Fruit fly (Drosophila melanogaster) whole organism, embryonic: Measurements from ENCODE around the gene CG31360.
A peak's percentile ranks its signal among the peaks of the same experiment; 100 is the strongest.

ENCODE experiments used
- Abd-B ChIP-seq: fragments of 200-800 bp; sonication (Bioruptor generic); optimal IDR thresholded peaks from 2 replicates; lab custom pipeline; 2018; ENCODE audit warnings: missing biosample characterization, mild to moderate bottlenecking, missing genetic modification characterization, moderate library complexity
- CG10267 ChIP-seq: fragments of 200-800 bp; sonication (Bioruptor generic); optimal IDR thresholded peaks from 2 replicates; lab custom pipeline; 2018; ENCODE audit warnings: missing biosample characterization, mild to moderate bottlenecking, missing genetic modification characterization, moderate library complexity
- CG10543 ChIP-seq: fragments of 200-800 bp; sonication (Bioruptor generic); optimal IDR thresholded peaks from 3 replicates; lab custom pipeline; 2017; ENCODE audit warnings: missing biosample characterization, mild to moderate bottlenecking, missing genetic modification characterization, moderate library complexity
- CG13287 ChIP-seq: fragments of 200-800 bp; sonication (Bioruptor generic); IDR thresholded peaks from 2 replicates; pipeline ENCODE4 v1.3.6; 2022; ENCODE audit warnings: missing biosample characterization, missing genetic modification characterization; ENCODE audit not compliant: partially characterized antibody
- CG14710 ChIP-seq: fragments of 200-800 bp; sonication (Bioruptor generic); optimal IDR thresholded peaks from 3 replicates; lab custom pipeline; 2019; ENCODE audit warnings: missing biosample characterization, mild to moderate bottlenecking, missing genetic modification characterization, moderate library complexity
- CG14860 ChIP-seq: fragments of 200-800 bp; sonication (Bioruptor generic); IDR thresholded peaks from 3 replicates; pipeline ENCODE4 v1.3.6; 2022; ENCODE audit warnings: missing biosample characterization, missing genetic modification characterization; ENCODE audit not compliant: partially characterized antibody
- CG15696 ChIP-seq: fragments of 200-800 bp; sonication (Bioruptor generic); optimal IDR thresholded peaks from 2 replicates; lab custom pipeline; 2019; ENCODE audit warnings: missing biosample characterization, mild to moderate bottlenecking, missing genetic modification characterization, moderate library complexity
- CG17186 ChIP-seq: fragments of 200-800 bp; sonication (Bioruptor generic); optimal IDR thresholded peaks from 3 replicates; lab custom pipeline; 2017; ENCODE audit warnings: missing biosample characterization, missing genetic modification reagents, missing genetic modification characterization
- CG17829 ChIP-seq: fragments of 200-800 bp; optimal IDR thresholded peaks from 2 replicates; lab custom pipeline; 2019; ENCODE audit warnings: missing biosample characterization, mild to moderate bottlenecking, missing genetic modification characterization, moderate library complexity
- CG17912 ChIP-seq: fragments of 200-800 bp; sonication (Bioruptor generic); optimal IDR thresholded peaks from 2 replicates; lab custom pipeline; 2018; ENCODE audit warnings: missing biosample characterization, mild to moderate bottlenecking, missing genetic modification characterization
- CG18262 ChIP-seq: fragments of 200-800 bp; optimal IDR thresholded peaks from 3 replicates; lab custom pipeline; 2019; ENCODE audit warnings: missing biosample characterization, mild to moderate bottlenecking, missing genetic modification characterization, moderate library complexity
- CG18476 ChIP-seq: fragments of 200-800 bp; sonication (Bioruptor generic); optimal IDR thresholded peaks from 2 replicates; lab custom pipeline; 2016; ENCODE audit warnings: missing biosample characterization, mild to moderate bottlenecking, missing genetic modification characterization
- CG18599 ChIP-seq: fragments of 200-800 bp; sonication (Bioruptor generic); optimal IDR thresholded peaks from 3 replicates; lab custom pipeline; 2017; ENCODE audit warnings: missing biosample characterization, missing genetic modification characterization, mild to moderate bottlenecking, moderate library complexity, missing genetic modification reagents
- CG2116 ChIP-seq: fragments of 200-800 bp; sonication (Bioruptor generic); optimal IDR thresholded peaks from 3 replicates; lab custom pipeline; 2018; ENCODE audit warnings: missing biosample characterization, mild to moderate bottlenecking, missing genetic modification characterization
- CG2202 ChIP-seq: fragments of 200-800 bp; sonication (Bioruptor generic); optimal IDR thresholded peaks from 2 replicates; lab custom pipeline; 2018; ENCODE audit warnings: missing biosample characterization, mild to moderate bottlenecking, missing genetic modification characterization
- CG2712 ChIP-seq: fragments of 200-800 bp; optimal IDR thresholded peaks from 3 replicates; lab custom pipeline; 2019; ENCODE audit warnings: missing biosample characterization, mild to moderate bottlenecking, missing genetic modification characterization, moderate library complexity
- CG3281 ChIP-seq: fragments of 200-800 bp; sonication (Bioruptor generic); optimal IDR thresholded peaks from 3 replicates; lab custom pipeline; 2017; ENCODE audit warnings: missing biosample characterization, mild to moderate bottlenecking, missing genetic modification characterization
- CG3995 ChIP-seq: fragments of 200-800 bp; sonication (Bioruptor generic); optimal IDR thresholded peaks from 3 replicates; lab custom pipeline; 2016; ENCODE audit warnings: missing biosample characterization, missing genetic modification characterization
- CG7839 ChIP-seq: fragments of 200-800 bp; sonication (Bioruptor generic); optimal IDR thresholded peaks from 3 replicates; lab custom pipeline; 2018; ENCODE audit warnings: missing biosample characterization, mild to moderate bottlenecking, missing genetic modification characterization, moderate library complexity
- CG7987 ChIP-seq: fragments of 200-800 bp; sonication (Bioruptor generic); optimal IDR thresholded peaks from 2 replicates; lab custom pipeline; 2018; ENCODE audit warnings: missing biosample characterization, mild to moderate bottlenecking, missing genetic modification characterization, moderate library complexity
- CG8924 ChIP-seq: fragments of 200-800 bp; optimal IDR thresholded peaks from 3 replicates; lab custom pipeline; 2019; ENCODE audit warnings: missing biosample characterization, mild to moderate bottlenecking, missing genetic modification characterization, moderate library complexity
- CG9727 ChIP-seq: fragments of 200-800 bp; sonication (Bioruptor generic); optimal IDR thresholded peaks from 3 replicates; lab custom pipeline; 2017; ENCODE audit warnings: missing biosample characterization, mild to moderate bottlenecking, missing genetic modification characterization
- CG9797 ChIP-seq: fragments of 200-800 bp; sonication (Bioruptor generic); optimal IDR thresholded peaks from 3 replicates; lab custom pipeline; 2018; ENCODE audit warnings: missing biosample characterization, mild to moderate bottlenecking, missing genetic modification characterization
- CHES-1-like ChIP-seq: fragments of 200-800 bp; sonication (Bioruptor generic); optimal IDR thresholded peaks from 2 replicates; lab custom pipeline; 2016; ENCODE audit warnings: missing biosample characterization, missing genetic modification characterization
- CoRest ChIP-seq: fragments of 200-800 bp; sonication (Bioruptor generic); optimal IDR thresholded peaks from 3 replicates; lab custom pipeline; 2018; ENCODE audit warnings: missing biosample characterization, mild to moderate bottlenecking, missing genetic modification characterization, moderate library complexity
- D19A ChIP-seq: fragments of 200-800 bp; optimal IDR thresholded peaks from 3 replicates; lab custom pipeline; 2019; ENCODE audit warnings: missing biosample characterization, mild to moderate bottlenecking, missing genetic modification characterization, moderate library complexity
- Dek ChIP-seq: fragments of 200-800 bp; sonication (Bioruptor generic); optimal IDR thresholded peaks from 3 replicates; lab custom pipeline; 2019; ENCODE audit warnings: missing biosample characterization, mild to moderate bottlenecking, missing genetic modification characterization, moderate library complexity
- Dll ChIP-seq: fragments of 200-800 bp; sonication (Bioruptor generic); IDR thresholded peaks from 4 replicates; pipeline ENCODE4 v1.3.6; 2022; ENCODE audit warnings: missing biosample characterization, missing genetic modification characterization; ENCODE audit not compliant: partially characterized antibody
- Eip74EF ChIP-seq, 2 experiments: fragments of 200-800 bp in 1 of 2; fragments of >200 bp in 1 of 2; sonication (Bioruptor generic) in 1 of 2; optimal IDR thresholded peaks; 2 replicates each; lab custom pipeline; 2017 to 2019; ENCODE audit warnings: missing biosample characterization in 2 of 2, missing genetic modification characterization in 2 of 2, mild to moderate bottlenecking in 1 of 2, moderate library complexity in 1 of 2
- MBD-R2 ChIP-seq: fragments of 200-800 bp; sonication (Bioruptor generic); IDR thresholded peaks from 2 replicates; pipeline ENCODE4 v1.3.6; 2022; ENCODE audit warnings: missing biosample characterization, missing genetic modification characterization
- Med ChIP-seq: fragments of 200-800 bp; sonication (Bioruptor generic); peaks from one replicate; lab custom pipeline; 2016; ENCODE audit warnings: missing biosample characterization, missing genetic modification characterization, mild to moderate bottlenecking, inconsistent platforms, moderate library complexity
- Side ChIP-seq: fragments of 200-800 bp; sonication (Bioruptor generic); optimal IDR thresholded peaks from 2 replicates; lab custom pipeline; 2016; ENCODE audit warnings: missing biosample characterization, missing genetic modification characterization
- Xrp1 ChIP-seq: fragments of 200-800 bp; sonication (Bioruptor generic); IDR thresholded peaks from 2 replicates; pipeline ENCODE4 v1.3.6; 2022; ENCODE audit warnings: missing biosample characterization, missing genetic modification characterization
- br ChIP-seq: fragments of >200 bp; optimal IDR thresholded peaks from 2 replicates; lab custom pipeline; 2017
- crp ChIP-seq, 2 experiments: fragments of 200-800 bp; sonication (Bioruptor generic); optimal IDR thresholded peaks; 2 replicates in 1 of 2; 3 replicates in 1 of 2; lab custom pipeline; 2017; ENCODE audit warnings: missing biosample characterization in 2 of 2, missing genetic modification characterization in 2 of 2, mild to moderate bottlenecking in 1 of 2, moderate library complexity in 1 of 2
- gcm ChIP-seq: fragments of 200-800 bp; sonication (Bioruptor generic); optimal IDR thresholded peaks from 2 replicates; lab custom pipeline; 2019; ENCODE audit warnings: missing biosample characterization, mild to moderate bottlenecking, missing genetic modification characterization, moderate library complexity
- insv ChIP-seq, 2 experiments: fragments of 200-800 bp; sonication (Bioruptor generic); optimal IDR thresholded peaks; 3 replicates each; lab custom pipeline; 2016 to 2018; ENCODE audit warnings: missing biosample characterization in 2 of 2, missing genetic modification characterization in 2 of 2
- lab ChIP-seq: fragments of 200-800 bp; sonication (Bioruptor generic); optimal IDR thresholded peaks from 3 replicates; lab custom pipeline; 2017; ENCODE audit warnings: missing biosample characterization, missing genetic modification characterization, mild to moderate bottlenecking, moderate library complexity, missing genetic modification reagents
- lola ChIP-seq, 3 experiments: fragments of >200 bp in 2 of 3; fragments of 200-800 bp in 1 of 3; sonication (Bioruptor generic) in 1 of 3; optimal IDR thresholded peaks; 2 replicates each; lab custom pipeline; 2017 to 2019; ENCODE audit warnings: missing biosample characterization in 3 of 3, missing genetic modification characterization in 3 of 3, mild to moderate bottlenecking in 1 of 3, moderate library complexity in 1 of 3
- mirr ChIP-seq: fragments of 200-800 bp; sonication (Bioruptor generic); optimal IDR thresholded peaks from 3 replicates; lab custom pipeline; 2018; ENCODE audit warnings: missing biosample characterization, mild to moderate bottlenecking, missing genetic modification characterization
- nmo ChIP-seq: fragments of 200-800 bp; sonication (Bioruptor generic); optimal IDR thresholded peaks from 2 replicates; lab custom pipeline; 2018; ENCODE audit warnings: missing biosample characterization, mild to moderate bottlenecking, missing genetic modification characterization, moderate library complexity
- p53 ChIP-seq: fragments of 200-800 bp; sonication (Bioruptor generic); optimal IDR thresholded peaks from 2 replicates; lab custom pipeline; 2016; ENCODE audit warnings: missing biosample characterization, missing genetic modification characterization
- phol ChIP-seq: fragments of 200-800 bp; sonication (Bioruptor generic); optimal IDR thresholded peaks from 3 replicates; lab custom pipeline; 2018; ENCODE audit warnings: missing biosample characterization, mild to moderate bottlenecking, missing genetic modification characterization, moderate library complexity
- row ChIP-seq: fragments of 200-800 bp; sonication (Bioruptor generic); IDR thresholded peaks from 3 replicates; pipeline ENCODE4 v1.3.6; 2022; ENCODE audit warnings: missing biosample characterization, missing genetic modification characterization
- sc ChIP-seq, 3 experiments: fragments of >200 bp in 2 of 3; fragments of 200-800 bp in 1 of 3; sonication (Bioruptor generic) in 1 of 3; optimal IDR thresholded peaks; 2 replicates in 2 of 3; 3 replicates in 1 of 3; lab custom pipeline; 2017; ENCODE audit warnings: mild to moderate bottlenecking in 1 of 3, missing biosample characterization in 1 of 3, missing genetic modification characterization in 1 of 3, missing genetic modification reagents in 1 of 3
- sens ChIP-seq: fragments of 200-800 bp; sonication (Bioruptor generic); peaks from one replicate; lab custom pipeline; 2016; ENCODE audit warnings: missing biosample characterization, missing genetic modification characterization
- sens-2 ChIP-seq: fragments of 200-800 bp; sonication (Bioruptor generic); IDR thresholded peaks from 2 replicates; pipeline ENCODE4 v1.3.6; 2022; ENCODE audit warnings: missing biosample characterization, missing genetic modification characterization
- sug ChIP-seq: fragments of 200-800 bp; optimal IDR thresholded peaks from 2 replicates; lab custom pipeline; 2019; ENCODE audit warnings: missing biosample characterization, mild to moderate bottlenecking, missing genetic modification characterization, moderate library complexity

Gene CG31360

DNA sequence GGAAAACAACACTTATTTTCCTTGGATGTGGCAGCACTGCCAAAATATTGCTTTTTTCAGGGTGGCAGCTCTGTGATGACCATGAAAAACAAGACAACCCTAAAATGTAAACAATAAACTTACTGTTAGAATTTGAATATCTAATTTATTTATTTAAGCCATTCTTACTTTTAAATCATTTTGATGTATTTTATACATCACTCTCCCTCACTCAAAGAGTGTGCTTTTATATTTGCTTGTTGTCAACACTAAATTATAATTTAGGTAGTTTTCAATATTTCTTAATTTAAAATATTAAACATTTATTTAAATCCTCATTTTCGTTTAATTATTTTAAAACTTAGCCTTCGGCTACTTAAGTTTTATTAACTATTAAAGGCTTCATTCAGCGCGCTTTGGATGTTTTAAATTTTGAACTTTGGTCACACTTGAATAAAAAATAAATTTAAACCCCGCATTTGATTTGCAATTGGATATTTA is 14.0 kb upstream of the CG31360 start, which contains the start of the genes CG7523 and Mps1:
CG7523 (minus strand) TSS at position 39 of the 480 bp plus-strand sequence.
Mps1 (plus strand) TSS at position 415 of the 480 bp plus-strand sequence.
- TF ChIP-seq insv (GFP tag; optimal IDR thresholded peaks at IDR 0.05; lab: Kevin White, UChicago) (peak in 1 of 2 experiments; percentile 21), CG3995 (peak; percentile 9), CG2202 (tag; lab: Kevin White, UChicago) (no peak), Side (GFP tag; lab: Kevin White, UChicago) (no peak), gcm (peak; percentile 20), CG18476 (no peak), phol (tag; lab: Kevin White, UChicago) (peak; percentile 51), CG18262 (tag; lab: Kevin White, UChicago) (peak; percentile 27), sens-2 (GFP tag; lab: Robert Waterston, UW) (no peak), Abd-B (GFP tag; lab: Kevin White, UChicago) (peak; percentile 66), CHES-1-like (peak; percentile 41), Dll (GFP tag; lab: Robert Waterston, UW) (0 out of 4 replicates have a peak, but pooled peaks have one; percentile 22), lola (GFP tag; optimal IDR thresholded peaks at IDR 0.05; lab: Kevin White, UChicago) (peak in 1 of 3 experiments; percentile 19), Med (GFP tag; lab: Kevin White, UChicago) (peak; percentile 12), CG2116 (GFP tag; lab: Kevin White, UChicago) (peak; percentile 68), CoRest (peak; percentile 16), Eip74EF (GFP tag; optimal IDR thresholded peaks at IDR 0.05; lab: Kevin White, UChicago) (no peak), sug (tag; lab: Kevin White, UChicago) (peak; percentile 37), CG9797 (peak; percentile 53), p53 (GFP tag; lab: Kevin White, UChicago) (no peak), CG17912 (peak; percentile 59), row (peak; percentile 29; the same call in 1 of the 3 replicates), CG8924 (peak; percentile 67), br (no peak), CG15696 (tag; lab: Kevin White, UChicago) (peak; percentile 10), CG14860 (GFP tag; lab: Robert Waterston, UW) (no peak), CG10267 (tag; lab: Kevin White, UChicago) (peak; percentile 68), sens (GFP tag; lab: Kevin White, UChicago) (peak; percentile 39), CG17186 (GFP tag; lab: Kevin White, UChicago) (no peak), CG14710 (tag; lab: Kevin White, UChicago) (peak; percentile 98), CG3281 (no peak), lab (GFP tag; lab: Kevin White, UChicago) (no peak), CG10543 (GFP tag; lab: Kevin White, UChicago) (peak; percentile 7), MBD-R2 (GFP tag; lab: Robert Waterston, UW) (peak; percentile 63), Dek (tag; lab: Kevin White, UChicago) (peak; percentile 48), CG2712 (peak; percentile 38), CG18599 (GFP tag; lab: Kevin White, UChicago) (no peak), CG7987 (GFP tag; lab: Kevin White, UChicago) (no peak), CG17829 (peak; percentile 44), crp (GFP tag; optimal IDR thresholded peaks at IDR 0.05; lab: Kevin White, UChicago) (peak in 1 of 2 experiments; percentile 11), CG9727 (GFP tag; lab: Kevin White, UChicago) (peak; percentile 10), nmo (GFP tag; lab: Kevin White, UChicago) (peak; percentile 40), D19A (tag; lab: Kevin White, UChicago) (peak; percentile 7), Xrp1 (GFP tag; lab: Robert Waterston, UW) (no peak), mirr (GFP tag; lab: Kevin White, UChicago) (no peak), CG13287 (peak; percentile 61), CG7839 (tag; lab: Kevin White, UChicago) (peak; percentile 1), sc (optimal IDR thresholded peaks at IDR 0.05; lab: Kevin White, UChicago) (no peak), sc (GFP tag; optimal IDR thresholded peaks at IDR 0.05; lab: Kevin White, UChicago) (peak; percentile 29)
